Worm (Caenorhabditis elegans) whole organism, L4 larva: Measurements from ENCODE around the gene Y69H2.10.

Experiments
- Y75B8A.6 ChIP-seq: fragments of 200-800 bp; sonication (Bioruptor generic); IDR thresholded peaks from 2 replicates; pipeline ENCODE4 v1.3.6; 2022; ENCODE audit warnings: missing genetic modification reagents, missing genetic modification characterization, missing compliant biosample characterization
- fos-1 ChIP-seq: fragments of 150-350 bp; optimal IDR thresholded peaks from 2 replicates; lab custom pipeline; 2014; ENCODE audit warnings: missing biosample characterization, missing genetic modification characterization
- nhr-11 ChIP-seq: fragments of 150-350 bp; optimal IDR thresholded peaks from 2 replicates; lab custom pipeline; 2014; ENCODE audit warnings: missing biosample characterization, missing genetic modification characterization
- nhr-237 ChIP-seq: sonication (generic microtip); optimal IDR thresholded peaks from 2 replicates; lab custom pipeline; 2017; ENCODE audit warnings: missing biosample characterization, missing genetic modification characterization
- nhr-25 ChIP-seq: sonication (generic microtip); optimal IDR thresholded peaks from 2 replicates; lab custom pipeline; 2017; ENCODE audit warnings: missing genetic modification characterization, mild to moderate bottlenecking, missing compliant biosample characterization, antibody characterized with exemption, moderate library complexity, borderline replicate concordance; ENCODE audit not compliant: insufficient read depth
- nhr-48 ChIP-seq: sonication (generic microtip); optimal IDR thresholded peaks from 2 replicates; lab custom pipeline; 2016; ENCODE audit warnings: mild to moderate bottlenecking, missing genetic modification characterization, missing compliant biosample characterization
- nhr-6 ChIP-seq: fragments of 150-350 bp; optimal IDR thresholded peaks from 2 replicates; lab custom pipeline; 2014; ENCODE audit warnings: missing biosample characterization, missing genetic modification characterization
- nhr-77 ChIP-seq: fragments of 150-350 bp; optimal IDR thresholded peaks from 2 replicates; lab custom pipeline; 2014; ENCODE audit warnings: missing biosample characterization, missing genetic modification characterization
- pha-4 ChIP-seq, 2 experiments: fragments of 150-350 bp in 1 of 2; fragments of 200-800 bp in 1 of 2; sonication (Bioruptor generic) in 1 of 2; IDR thresholded peaks in 1 of 2; optimal IDR thresholded peaks in 1 of 2; 2 replicates each; pipeline versions ENCODE4 v1.3.6 to Lab custom; 2014 to 2022; ENCODE audit warnings: missing genetic modification characterization in 2 of 2, missing genetic modification reagents in 2 of 2, missing biosample characterization in 1 of 2, missing compliant biosample characterization in 1 of 2
- snpc-4 ChIP-seq: fragments of 150-350 bp; optimal IDR thresholded peaks from 2 replicates; lab custom pipeline; 2014; ENCODE audit warnings: missing biosample characterization, missing genetic modification characterization
- unc-130 ChIP-seq: sonication (generic microtip); optimal IDR thresholded peaks from 2 replicates; lab custom pipeline; 2016; ENCODE audit warnings: missing genetic modification reagents, missing genetic modification characterization, missing compliant biosample characterization
- unc-62 ChIP-seq, 3 experiments: fragments of 150-350 bp in 1 of 3; sonication (generic microtip); optimal IDR thresholded peaks in 2 of 3; peaks in 1 of 3; 1 replicate in 1 of 3; 2 replicates in 2 of 3; lab custom pipeline; 2014 to 2017; ENCODE audit warnings: missing biosample characterization in 3 of 3, missing genetic modification characterization in 3 of 3, missing genetic modification reagents in 3 of 3, missing genotype in 1 of 3

- TF ChIP-seq nhr-25 (tag; lab: Kevin White, UChicago) (no peak), snpc-4 (tag; lab: Kevin White, UChicago) (no peak), pha-4 (GFP tag; IDR thresholded peaks at IDR 0.05; lab: Robert Waterston, UW) (no peak), pha-4 (tag; optimal IDR thresholded peaks at IDR 0.05; lab: Kevin White, UChicago) (no peak), nhr-11 (tag; lab: Kevin White, UChicago) (no peak), nhr-237 (tag; lab: Kevin White, UChicago) (no peak), unc-130 (no peak), nhr-48 (no peak), nhr-77 (tag; lab: Kevin White, UChicago) (no peak), fos-1 (tag; lab: Kevin White, UChicago) (no peak), nhr-6 (no peak), Y75B8A.6 (no peak), unc-62 (GFP tag; optimal IDR thresholded peaks at IDR 0.05 in 1 of 2; lab: Kevin White, UChicago) (no peak), unc-62 (tag; optimal IDR thresholded peaks at IDR 0.05; lab: Kevin White, UChicago) (no peak)
These were observed 49.9 kb downstream of the Y69H2.10 start, which contains the start of gene Y17D7C.2 for ce11 chrV:18719956-18720489.
